Worm (Caenorhabditis elegans) whole organism, dauer: Measurements from ENCODE around the gene nipi-3.

Source experiments
- unc-62 ChIP-seq: sonication (generic microtip); optimal IDR thresholded peaks from 2 replicates; lab custom pipeline; 2017; ENCODE audit warnings: missing biosample characterization, missing genetic modification reagents, missing genetic modification characterization

nipi-3 gene

ce11 chrX:15598661-15599384 lies 8.9 kb upstream of the nipi-3 start:
- TF ChIP-seq unc-62 (GFP tag; lab: Kevin White, UChicago) = no peak

ce11 chrX:15599925-15600324 lies 7.8 kb upstream of the nipi-3 start:
- no peak for TF ChIP-seq unc-62 (GFP tag; lab: Kevin White, UChicago)

ce11 chrX:15600512-15601117 lies 7.2 kb upstream of the nipi-3 start, which contains the start of gene ent-2:
Gene ent-2, plus strand, starts transcription at chrX:15601067.
- no peak for TF ChIP-seq unc-62 (GFP tag; lab: Kevin White, UChicago)

- TF ChIP-seq unc-62 (GFP tag; lab: Kevin White, UChicago) = no peak
Observed at ce11 chrX:15604236-15604635, 3.5 kb upstream of the nipi-3 start.

ce11 chrX:15606585-15607276 lies 1.0 kb upstream of the nipi-3 start, which contains the start of gene rab-14:
Gene rab-14, minus strand, starts transcription at chrX:15606635.
- TF ChIP-seq unc-62 (GFP tag; lab: Kevin White, UChicago) = no peak

ce11 chrX:15608593-15608992 lies 824 bp downstream of the nipi-3 start:
- TF ChIP-seq unc-62 (GFP tag; lab: Kevin White, UChicago) = no peak

- TF ChIP-seq unc-62 (GFP tag; lab: Kevin White, UChicago) = no peak
Observed at ce11 chrX:15609698-15610097, 1.9 kb downstream of the nipi-3 start.

- TF ChIP-seq unc-62 (GFP tag; lab: Kevin White, UChicago) = no peak
Observed at ce11 chrX:15610527-15611091, 2.8 kb downstream of the nipi-3 start.

- no peak for TF ChIP-seq unc-62 (GFP tag; lab: Kevin White, UChicago)
Observed at ce11 chrX:15613745-15614229, 6.0 kb downstream of the nipi-3 start, which contains the start of gene K09E9.3. Gene K09E9.3, minus strand, starts transcription at chrX:15613795.

- TF ChIP-seq unc-62 (GFP tag; lab: Kevin White, UChicago) = no peak
Observed at ce11 chrX:15616443-15616842, 8.7 kb downstream of the nipi-3 start, which contains the start of gene ergi-3. Gene ergi-3, minus strand, starts transcription at chrX:15616753.

ce11 chrX:15617168-15617567 lies 9.4 kb downstream of the nipi-3 start:
- TF ChIP-seq unc-62 (GFP tag; lab: Kevin White, UChicago) = no peak

- no peak for TF ChIP-seq unc-62 (GFP tag; lab: Kevin White, UChicago)
Observed at ce11 chrX:15619273-15619672, 11.5 kb downstream of the nipi-3 start.

ce11 chrX:15620200-15620599 lies 12.4 kb downstream of the nipi-3 start, which contains the start of gene K09E9.1:
Gene K09E9.1, plus strand, starts transcription at chrX:15620500.
- no peak for TF ChIP-seq unc-62 (GFP tag; lab: Kevin White, UChicago)

ce11 chrX:15621001-15621400 lies 13.2 kb downstream of the nipi-3 start:
- no peak for TF ChIP-seq unc-62 (GFP tag; lab: Kevin White, UChicago)

- no peak for TF ChIP-seq unc-62 (GFP tag; lab: Kevin White, UChicago)
Observed at ce11 chrX:15622041-15622440, 14.3 kb downstream of the nipi-3 start.
